Worm (Caenorhabditis elegans) whole organism, L4 larva: ENCODE results near the gene nhr-68.

Experiments
- F37D6.2 ChIP-seq: sonication (generic microtip); optimal IDR thresholded peaks from 2 replicates; lab custom pipeline; 2016; ENCODE audit warnings: mild to moderate bottlenecking, missing genetic modification characterization, missing compliant biosample characterization
- F44E2.7 ChIP-seq: fragments of 200-800 bp; sonication (Bioruptor generic); IDR thresholded peaks from 2 replicates; pipeline ENCODE4 v2.1.2; 2022; ENCODE audit warnings: missing genetic modification characterization, missing compliant biosample characterization
- R02D3.7 ChIP-seq: fragments of 150-350 bp; sonication (generic microtip); optimal IDR thresholded peaks from 3 replicates; lab custom pipeline; 2014; ENCODE audit warnings: missing biosample characterization, missing genetic modification characterization
- Y48G9A.11 ChIP-seq: fragments of 200-800 bp; sonication (Bioruptor generic); IDR thresholded peaks from 2 replicates; pipeline ENCODE4 v1.3.6; 2022; ENCODE audit warnings: missing genetic modification reagents, missing genetic modification characterization, missing compliant biosample characterization
- Y5F2A.4 ChIP-seq: fragments of 200-800 bp; sonication (Bioruptor generic); optimal IDR thresholded peaks from 2 replicates; lab custom pipeline; 2018; ENCODE audit warnings: mild to moderate bottlenecking, missing genetic modification characterization, missing compliant biosample characterization
- Y75B8A.6 ChIP-seq: fragments of 200-800 bp; sonication (Bioruptor generic); IDR thresholded peaks from 2 replicates; pipeline ENCODE4 v1.3.6; 2022; ENCODE audit warnings: missing genetic modification reagents, missing genetic modification characterization, missing compliant biosample characterization
- ZK337.2 ChIP-seq: fragments of 200-800 bp; sonication (Bioruptor generic); IDR thresholded peaks from 2 replicates; pipeline ENCODE4 v1.3.6; 2022; ENCODE audit warnings: missing genetic modification reagents, missing genetic modification characterization, missing compliant biosample characterization
- ZK546.5 ChIP-seq, 2 experiments: sonication (generic microtip); optimal IDR thresholded peaks; 2 replicates each; lab custom pipeline; 2017; ENCODE audit warnings: missing biosample characterization in 2 of 2, missing genetic modification characterization in 2 of 2
- aha-1 ChIP-seq: fragments of 150-350 bp; peaks from one replicate; lab custom pipeline; 2014; ENCODE audit warnings: missing biosample characterization, missing genetic modification characterization
- attf-4 ChIP-seq: sonication (generic microtip); optimal IDR thresholded peaks from 3 replicates; lab custom pipeline; 2017; ENCODE audit warnings: missing biosample characterization, missing genetic modification characterization
- ceh-20 ChIP-seq: fragments of 200-800 bp; sonication (Bioruptor generic); IDR thresholded peaks from 2 replicates; pipeline ENCODE4 v1.3.6; 2022; ENCODE audit warnings: missing genetic modification reagents, missing genetic modification characterization, missing compliant biosample characterization
- ceh-28 ChIP-seq: fragments of 150-350 bp; optimal IDR thresholded peaks from 2 replicates; lab custom pipeline; 2014; ENCODE audit warnings: missing biosample characterization, missing genetic modification reagents, missing genetic modification characterization
- ceh-32 ChIP-seq: sonication (generic microtip); optimal IDR thresholded peaks from 2 replicates; lab custom pipeline; 2016; ENCODE audit warnings: mild to moderate bottlenecking, missing genetic modification characterization, missing compliant biosample characterization; ENCODE audit not compliant: poor library complexity
- ceh-44 ChIP-seq: fragments of 200-800 bp; sonication (Bioruptor generic); IDR thresholded peaks from 2 replicates; pipeline ENCODE4 v1.3.6; 2022; ENCODE audit warnings: missing genetic modification reagents, missing genetic modification characterization, missing compliant biosample characterization
- ceh-62 ChIP-seq: sonication (generic microtip); optimal IDR thresholded peaks from 2 replicates; lab custom pipeline; 2017; ENCODE audit warnings: missing biosample characterization, missing genetic modification characterization
- cey-2 ChIP-seq: sonication (generic microtip); optimal IDR thresholded peaks from 3 replicates; lab custom pipeline; 2017; ENCODE audit warnings: missing genetic modification characterization, mild to moderate bottlenecking, missing compliant biosample characterization, antibody characterized with exemption, borderline replicate concordance; ENCODE audit not compliant: insufficient read depth
- daf-8 ChIP-seq: fragments of 200-800 bp; sonication (Bioruptor generic); IDR thresholded peaks from 2 replicates; pipeline ENCODE4 v1.3.6; 2022; ENCODE audit warnings: missing genetic modification characterization, missing compliant biosample characterization
- dmd-8 ChIP-seq: fragments of 200-800 bp; sonication (Bioruptor generic); IDR thresholded peaks from 2 replicates; pipeline ENCODE4 v1.3.6; 2022; ENCODE audit warnings: missing genetic modification characterization, missing compliant biosample characterization
- dmd-9 ChIP-seq: fragments of 200-800 bp; sonication (Bioruptor generic); IDR thresholded peaks from 2 replicates; pipeline ENCODE4 v1.3.6; 2022; ENCODE audit warnings: missing genetic modification reagents, missing genetic modification characterization, missing compliant biosample characterization
- dve-1 ChIP-seq: sonication (generic microtip); optimal IDR thresholded peaks from 2 replicates; lab custom pipeline; 2017; ENCODE audit warnings: antibody characterized with exemption, mild to moderate bottlenecking, missing genetic modification characterization, missing compliant biosample characterization; ENCODE audit not compliant: insufficient read depth
- egl-27 ChIP-seq: sonication (generic microtip); optimal IDR thresholded peaks from 3 replicates; lab custom pipeline; 2017; ENCODE audit warnings: missing biosample characterization, missing genetic modification reagents, missing genetic modification characterization
- egl-43 ChIP-seq: fragments of 200-800 bp; sonication (Bioruptor generic); IDR thresholded peaks from 2 replicates; pipeline ENCODE4 v1.3.6; 2022; ENCODE audit warnings: missing genetic modification reagents, missing genetic modification characterization, missing compliant biosample characterization
- fkh-10 ChIP-seq: fragments of 150-350 bp; optimal IDR thresholded peaks from 2 replicates; lab custom pipeline; 2014; ENCODE audit warnings: missing biosample characterization, missing genetic modification reagents, missing genetic modification characterization
- hlh-11 ChIP-seq: fragments of 200-800 bp; sonication (Bioruptor generic); optimal IDR thresholded peaks from 2 replicates; lab custom pipeline; 2018; ENCODE audit warnings: mild to moderate bottlenecking, missing genetic modification characterization, missing compliant biosample characterization
- hlh-30 ChIP-seq: sonication (generic microtip); optimal IDR thresholded peaks from 2 replicates; lab custom pipeline; 2017; ENCODE audit warnings: antibody characterized with exemption, mild to moderate bottlenecking, missing genetic modification characterization, missing compliant biosample characterization; ENCODE audit not compliant: insufficient read depth
- hmg-1.1 ChIP-seq: fragments of 200-800 bp; sonication (Bioruptor generic); IDR thresholded peaks from 2 replicates; pipeline ENCODE4 v1.3.6; 2022; ENCODE audit warnings: missing genetic modification reagents, missing genetic modification characterization, missing compliant biosample characterization
- lin-13 ChIP-seq: fragments of 150-350 bp; optimal IDR thresholded peaks from 2 replicates; lab custom pipeline; 2014; ENCODE audit warnings: missing biosample characterization, missing genetic modification reagents, missing genetic modification characterization
- lin-38 ChIP-seq: fragments of 200-800 bp; sonication (Bioruptor generic); IDR thresholded peaks from 2 replicates; pipeline ENCODE4 v1.3.6; 2022; ENCODE audit warnings: missing genetic modification reagents, missing genetic modification characterization, missing compliant biosample characterization
- madf-5 ChIP-seq, 2 experiments: fragments of 200-800 bp; sonication (Bioruptor generic); IDR thresholded peaks; 2 replicates each; pipeline ENCODE4 v1.3.6; 2022; ENCODE audit warnings: missing compliant biosample characterization in 2 of 2, missing genetic modification characterization in 2 of 2
- madf-9 ChIP-seq: fragments of 200-800 bp; sonication (Bioruptor generic); conservative IDR thresholded peaks from 2 replicates; pipeline ENCODE4 v1.3.6; 2022; ENCODE audit warnings: missing genetic modification reagents, missing genetic modification characterization, missing compliant biosample characterization
- mdl-1 ChIP-seq, 2 experiments: fragments of 150-350 bp in 1 of 2; sonication (generic microtip) in 1 of 2; optimal IDR thresholded peaks; 2 replicates each; lab custom pipeline; 2014 to 2017; ENCODE audit warnings: missing biosample characterization in 2 of 2, missing genetic modification characterization in 2 of 2
- mes-2 ChIP-seq: sonication (generic microtip); optimal IDR thresholded peaks from 2 replicates; lab custom pipeline; 2016; ENCODE audit warnings: missing genotype, mild to moderate bottlenecking, missing genetic modification characterization, missing compliant biosample characterization; ENCODE audit not compliant: poor library complexity, severe bottlenecking
- mxl-3 ChIP-seq: fragments of 200-800 bp; sonication (Bioruptor generic); optimal IDR thresholded peaks from 2 replicates; lab custom pipeline; 2018; ENCODE audit warnings: mild to moderate bottlenecking, missing genetic modification characterization, missing compliant biosample characterization
- nhr-102 ChIP-seq: sonication (generic microtip); optimal IDR thresholded peaks from 2 replicates; lab custom pipeline; 2016; ENCODE audit warnings: mild to moderate bottlenecking, missing genetic modification characterization, moderate library complexity, missing compliant biosample characterization
- nhr-237 ChIP-seq: sonication (generic microtip); optimal IDR thresholded peaks from 2 replicates; lab custom pipeline; 2017; ENCODE audit warnings: missing biosample characterization, missing genetic modification characterization
- nhr-28 ChIP-seq: fragments of 150-350 bp; optimal IDR thresholded peaks from 2 replicates; lab custom pipeline; 2014; ENCODE audit warnings: missing biosample characterization, missing genetic modification characterization
- nhr-41 ChIP-seq: fragments of 200-800 bp; sonication (Bioruptor generic); IDR thresholded peaks from 2 replicates; pipeline ENCODE4 v1.3.6; 2022; ENCODE audit warnings: missing genetic modification reagents, missing genetic modification characterization, missing compliant biosample characterization
- nhr-48 ChIP-seq: sonication (generic microtip); optimal IDR thresholded peaks from 2 replicates; lab custom pipeline; 2016; ENCODE audit warnings: mild to moderate bottlenecking, missing genetic modification characterization, missing compliant biosample characterization
- pqm-1 ChIP-seq: sonication (generic microtip); optimal IDR thresholded peaks from 2 replicates; lab custom pipeline; 2017; ENCODE audit warnings: missing biosample characterization, missing genetic modification characterization
- rbr-2 ChIP-seq: sonication (generic microtip); optimal IDR thresholded peaks from 2 replicates; lab custom pipeline; 2016; ENCODE audit warnings: missing genotype, missing genetic modification characterization, missing compliant biosample characterization
- saeg-2 ChIP-seq: fragments of 200-800 bp; sonication (Bioruptor generic); IDR thresholded peaks from 2 replicates; pipeline ENCODE4 v1.3.6; 2022; ENCODE audit warnings: missing genetic modification reagents, missing genetic modification characterization, missing compliant biosample characterization
- sdz-12 ChIP-seq: fragments of 200-800 bp; sonication (Bioruptor generic); optimal IDR thresholded peaks from 2 replicates; lab custom pipeline; 2018; ENCODE audit warnings: mild to moderate bottlenecking, missing genetic modification characterization, missing compliant biosample characterization
- snpc-1.2 ChIP-seq: fragments of 200-800 bp; sonication (Bioruptor generic); IDR thresholded peaks from 2 replicates; pipeline ENCODE4 v1.3.6; 2022; ENCODE audit warnings: missing genetic modification reagents, missing genetic modification characterization, missing compliant biosample characterization
- snpc-4 ChIP-seq: fragments of 150-350 bp; optimal IDR thresholded peaks from 2 replicates; lab custom pipeline; 2014; ENCODE audit warnings: missing biosample characterization, missing genetic modification characterization
- spr-1 ChIP-seq: sonication (generic microtip); optimal IDR thresholded peaks from 2 replicates; lab custom pipeline; 2016; ENCODE audit warnings: mild to moderate bottlenecking, missing genetic modification characterization, missing compliant biosample characterization
- unc-130 ChIP-seq: sonication (generic microtip); optimal IDR thresholded peaks from 2 replicates; lab custom pipeline; 2016; ENCODE audit warnings: missing genetic modification reagents, missing genetic modification characterization, missing compliant biosample characterization
- zag-1 ChIP-seq: fragments of 150-350 bp; optimal IDR thresholded peaks from 2 replicates; lab custom pipeline; 2014; ENCODE audit warnings: missing biosample characterization, missing genetic modification characterization
- zip-11 ChIP-seq: fragments of 200-800 bp; sonication (Bioruptor generic); IDR thresholded peaks from 2 replicates; pipeline ENCODE4 v1.3.6; 2022; ENCODE audit warnings: missing genetic modification characterization, missing compliant biosample characterization
- zip-2 ChIP-seq: fragments of 150-350 bp; optimal IDR thresholded peaks from 2 replicates; lab custom pipeline; 2014; ENCODE audit warnings: missing biosample characterization, missing genetic modification characterization
- ztf-11 ChIP-seq: fragments of 150-350 bp; optimal IDR thresholded peaks from 2 replicates; lab custom pipeline; 2014; ENCODE audit warnings: missing biosample characterization, missing genetic modification characterization
- ztf-7 ChIP-seq: fragments of 150-350 bp; optimal IDR thresholded peaks from 2 replicates; lab custom pipeline; 2014; ENCODE audit warnings: missing biosample characterization, missing genetic modification characterization

Gene nhr-68

DNA sequence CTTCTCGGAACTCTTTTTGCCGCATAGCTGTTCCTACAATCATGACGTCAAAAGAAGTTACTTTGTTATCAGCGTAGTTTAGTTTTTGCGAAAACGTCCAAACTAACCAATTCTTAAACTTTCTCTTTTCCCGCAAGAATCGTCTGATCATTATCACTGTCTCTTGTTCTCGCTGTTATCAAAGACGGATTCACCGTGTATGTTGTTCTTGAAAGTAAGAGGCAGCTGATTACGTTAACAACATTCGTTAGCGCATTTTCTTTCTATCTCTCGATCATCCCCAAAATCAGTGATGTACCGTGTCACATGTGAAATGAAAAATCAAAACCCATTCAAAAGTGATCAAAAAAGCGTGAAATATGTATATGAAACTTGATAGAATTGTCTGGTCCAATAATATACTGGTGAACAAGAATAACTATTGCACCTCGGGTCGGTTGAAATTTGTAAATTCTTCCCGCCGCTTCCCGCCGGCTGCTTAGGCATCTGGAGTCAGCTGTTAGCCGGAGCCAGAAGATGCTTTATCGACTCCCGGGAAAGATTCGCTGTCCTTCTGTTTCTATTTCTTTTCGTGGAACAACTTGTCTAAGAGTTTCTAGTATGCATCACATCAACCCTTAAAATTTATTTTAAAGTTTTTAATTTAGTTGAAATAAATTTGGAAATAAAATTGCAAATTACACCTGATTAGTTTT, 38.6 kb upstream of the nhr-68 start:
- TF ChIP-seq zip-11 (GFP tag; lab: Robert Waterston, UW) (no peak), snpc-4 (no peak), daf-8 (GFP tag; lab: Robert Waterston, UW) (no peak), ztf-11 (tag; lab: Kevin White, UChicago) (no peak), lin-13 (GFP tag; lab: Kevin White, UChicago) (no peak), mxl-3 (GFP tag; lab: Kevin White, UChicago) (peak; percentile 50), mes-2 (peak; percentile 47), fkh-10 (GFP tag; lab: Kevin White, UChicago) (no peak), saeg-2 (GFP tag; lab: Robert Waterston, UW) (no peak), ZK337.2 (GFP tag; lab: Robert Waterston, UW) (no peak), egl-43 (GFP tag; lab: Robert Waterston, UW) (no peak), dmd-8 (GFP tag; lab: Robert Waterston, UW) (no peak), nhr-237 (tag; lab: Kevin White, UChicago) (no peak), Y5F2A.4 (no peak), egl-27 (tag; lab: Kevin White, UChicago) (no peak), hmg-1.1 (GFP tag; lab: Robert Waterston, UW) (no peak), unc-130 (no peak), madf-5 (GFP tag; IDR thresholded peaks at IDR 0.05; lab: Robert Waterston, UW) (no peak), ztf-7 (tag; lab: Kevin White, UChicago) (no peak), lin-38 (GFP tag; lab: Robert Waterston, UW) (no peak; the same call in none of the 2 replicates), snpc-1.2 (no peak), dmd-9 (GFP tag; lab: Robert Waterston, UW) (no peak), nhr-48 (tag; lab: Kevin White, UChicago) (no peak), aha-1 (tag; lab: Kevin White, UChicago) (peak; percentile 45), attf-4 (tag; lab: Kevin White, UChicago) (no peak), madf-9 (GFP tag; lab: Robert Waterston, UW) (no peak; the same call in 1 of the 2 replicates), cey-2 (peak; percentile 78), spr-1 (tag; lab: Kevin White, UChicago) (no peak), ceh-28 (no peak), F44E2.7 (GFP tag; lab: Robert Waterston, UW) (no peak), zag-1 (tag; lab: Kevin White, UChicago) (no peak), mdl-1 (tag; optimal IDR thresholded peaks at IDR 0.05; lab: Kevin White, UChicago) (peak in 1 of 2 experiments; percentile 59), ceh-44 (no peak), hlh-11 (peak; percentile 84), rbr-2 (tag; lab: Kevin White, UChicago) (no peak), nhr-28 (tag; lab: Kevin White, UChicago) (peak; percentile 94), ceh-20 (GFP tag; lab: Robert Waterston, UW) (no peak), zip-2 (tag; lab: Kevin White, UChicago) (no peak), pqm-1 (peak; percentile 78), F37D6.2 (no peak), ceh-62 (tag; lab: Kevin White, UChicago) (no peak), nhr-102 (no peak), R02D3.7 (no peak), ZK546.5 (tag; optimal IDR thresholded peaks at IDR 0.05; lab: Kevin White, UChicago) (no peak), sdz-12 (no peak), dve-1 (tag; lab: Kevin White, UChicago) (peak; percentile 77), Y75B8A.6 (no peak), ceh-32 (tag; lab: Kevin White, UChicago) (no peak), Y48G9A.11 (GFP tag; lab: Robert Waterston, UW) (no peak), nhr-41 (GFP tag; lab: Robert Waterston, UW) (no peak), hlh-30 (tag; lab: Kevin White, UChicago) (peak; percentile 85)
